Fruit fly (Drosophila melanogaster): ENCODE results near the gene ATP6AP2.

The ATP6AP2 gene

dm6 chr3R:9215551-9215950, 44.9 kb upstream of the ATP6AP2 start (continued):
- TF ChIP-seq wek (GFP tag; optimal IDR thresholded peaks at IDR 0.05) (no peak), Spps (tag; optimal IDR thresholded peaks at IDR 0.05) (peak; percentile 14), insv (GFP tag; optimal IDR thresholded peaks at IDR 0.05) (no peak), bsh (GFP tag; optimal IDR thresholded peaks at IDR 0.05) (peak in 1 of 2 experiments; percentile 52), sisA (GFP tag; IDR thresholded peaks at IDR 0.05) (no peak), CG17361 (GFP tag; IDR thresholded peaks at IDR 0.05) (no peak), lola (GFP tag; optimal IDR thresholded peaks at IDR 0.05) (peak in 1 of 3 experiments; percentile 6), zen (tag; optimal IDR thresholded peaks at IDR 0.05) (no peak), CG10979 (tag; optimal IDR thresholded peaks at IDR 0.05) (peak; percentile 2), CG4328 (GFP tag; optimal IDR thresholded peaks at IDR 0.05) (no peak), pum (GFP tag; optimal IDR thresholded peaks at IDR 0.05) (no peak), nerfin-2 (GFP tag; IDR thresholded peaks at IDR 0.05; ENCODE audit: partially characterized antibody) (no peak), CkIIα-i1 (GFP tag; IDR thresholded peaks at IDR 0.05) (no peak), CG10543 (GFP tag; optimal IDR thresholded peaks at IDR 0.05) (no peak), zfh1 (GFP tag; IDR thresholded peaks at IDR 0.05) (no peak), cg (GFP tag; optimal IDR thresholded peaks at IDR 0.05) (peak; percentile 27), CG34376 (GFP tag; optimal IDR thresholded peaks at IDR 0.05) (no peak), kni (GFP tag; optimal IDR thresholded peaks at IDR 0.05) (peak; percentile 77), CG18262 (tag; optimal IDR thresholded peaks at IDR 0.05) (peak; percentile 20), CG4424 (GFP tag; optimal IDR thresholded peaks at IDR 0.05) (no peak), sug (tag; optimal IDR thresholded peaks at IDR 0.05) (no peak), unpg (GFP tag; optimal IDR thresholded peaks at IDR 0.05) (no peak), Fer3 (tag; optimal IDR thresholded peaks at IDR 0.05) (no peak), prd (optimal IDR thresholded peaks at IDR 0.05) (no peak), prd (GFP tag; IDR thresholded peaks at IDR 0.05) (0 out of 3 replicates have a peak, but pooled peaks have one; percentile 25), CG1602 (GFP tag; optimal IDR thresholded peaks at IDR 0.05) (no peak), CG3847 (GFP tag; IDR thresholded peaks at IDR 0.05) (no peak), CG5180 (GFP tag; optimal IDR thresholded peaks at IDR 0.05) (no peak), CG8388 (GFP tag; optimal IDR thresholded peaks at IDR 0.05) (no peak), nmo (GFP tag; optimal IDR thresholded peaks at IDR 0.05) (no peak)

- TF ChIP-seq CG11085 (GFP tag; IDR thresholded peaks at IDR 0.05) = no peak
- no peak for TF ChIP-seq CG7357 (GFP tag; IDR thresholded peaks at IDR 0.05)
- peak; percentile 98 for TF ChIP-seq Blimp-1 (GFP tag; optimal IDR thresholded peaks at IDR 0.05)
- TF ChIP-seq chm (GFP tag; IDR thresholded peaks at IDR 0.05) = no peak
- TF ChIP-seq Atf3 (GFP tag; optimal IDR thresholded peaks at IDR 0.05) = no peak
These were observed 42.8 kb upstream of the ATP6AP2 start for dm6 chr3R:9217607-9218006.

- TF ChIP-seq Hr51 (GFP tag; optimal IDR thresholded peaks at IDR 0.05) = peak in 1 of 2 experiments; percentile 40
- peak; percentile 31; the same call in 1 of the 3 replicates for TF ChIP-seq Aef1 (GFP tag; IDR thresholded peaks at IDR 0.05)
- TF ChIP-seq tll (GFP tag; optimal IDR thresholded peaks at IDR 0.05) = peak in 1 of 2 experiments; percentile 54
- TF ChIP-seq Dbx (GFP tag; IDR thresholded peaks at IDR 0.05) = peak; percentile 72
- peak; percentile 16 for TF ChIP-seq CG18476 (GFP tag; optimal IDR thresholded peaks at IDR 0.05)
- peak; percentile 15 for TF ChIP-seq bab2 (GFP tag; optimal IDR thresholded peaks at IDR 0.05)
- no peak for TF ChIP-seq emc (GFP tag; optimal IDR thresholded peaks at IDR 0.05)
- peak; percentile 75 for TF ChIP-seq crol (GFP tag; IDR thresholded peaks at IDR 0.05)
- peak; percentile 17; the same call in 1 of the 2 replicates for TF ChIP-seq Bgb (GFP tag; IDR thresholded peaks at IDR 0.05; ENCODE audit: partially characterized antibody)
- TF ChIP-seq Bteb2 (GFP tag; optimal IDR thresholded peaks at IDR 0.05) = peak; percentile 38
- TF ChIP-seq D19A (tag; optimal IDR thresholded peaks at IDR 0.05) = peak; percentile 63
- peak; percentile 37 for TF ChIP-seq CG10209 (GFP tag; optimal IDR thresholded peaks at IDR 0.05)
- peak; percentile 30; the same call in 1 of the 2 replicates for TF ChIP-seq CG10366 (GFP tag; IDR thresholded peaks at IDR 0.05)
These were observed 40.2 kb upstream of the ATP6AP2 start for dm6 chr3R:9220064-9220864.
